Worm (Caenorhabditis elegans): ENCODE results near the gene mac-1.

- no peak for TF ChIP-seq tab-1 (GFP tag; IDR thresholded peaks at IDR 0.05)
- TF ChIP-seq klf-2 (GFP tag; conservative IDR thresholded peaks at IDR 0.05): no peak
- no peak for TF ChIP-seq ref-1 (GFP tag; conservative IDR thresholded peaks at IDR 0.05)
- no peak for TF ChIP-seq med-1 (GFP tag; optimal IDR thresholded peaks at IDR 0.05; ENCODE audit: insufficient read depth)
- TF ChIP-seq flt-1 (GFP tag; IDR thresholded peaks at IDR 0.05): no peak
- TF ChIP-seq ztf-23 (GFP tag; IDR thresholded peaks at IDR 0.05): no peak
- TF ChIP-seq cog-1 (tag; optimal IDR thresholded peaks at IDR 0.05): no peak
- TF ChIP-seq T22C8.4 (GFP tag; IDR thresholded peaks at IDR 0.05): no peak
- no peak for TF ChIP-seq ztf-29 (GFP tag; IDR thresholded peaks at IDR 0.05)
These were observed 38.1 kb downstream of the mac-1 start for ce11 chrII:13282566-13282965.
